Worm (Caenorhabditis elegans) whole organism, late embryonic: ENCODE data around the gene zig-8.

Experiments
- F13H6.1 ChIP-seq: sonication (generic microtip); optimal IDR thresholded peaks from 2 replicates; lab custom pipeline; 2016; ENCODE audit warnings: missing genetic modification characterization, missing compliant biosample characterization
- ama-1 ChIP-seq: fragments of 150-350 bp; optimal IDR thresholded peaks from 2 replicates; lab custom pipeline; 2014
- ceh-18 ChIP-seq: sonication (generic microtip); optimal IDR thresholded peaks from 2 replicates; lab custom pipeline; 2016; ENCODE audit warnings: missing genetic modification characterization, missing compliant biosample characterization
- ceh-19 ChIP-seq: fragments of 200-800 bp; sonication (Bioruptor generic); optimal IDR thresholded peaks from 2 replicates; lab custom pipeline; 2018; ENCODE audit warnings: mild to moderate bottlenecking, missing genetic modification characterization, missing compliant biosample characterization
- ceh-22 ChIP-seq: sonication (generic microtip); optimal IDR thresholded peaks from 2 replicates; lab custom pipeline; 2017; ENCODE audit warnings: missing biosample characterization, missing genetic modification characterization
- ceh-24 ChIP-seq: sonication (generic microtip); optimal IDR thresholded peaks from 2 replicates; lab custom pipeline; 2016; ENCODE audit warnings: mild to moderate bottlenecking, missing genetic modification characterization, missing compliant biosample characterization
- ceh-30 ChIP-seq: fragments of 150-350 bp; optimal IDR thresholded peaks from 2 replicates; lab custom pipeline; 2014; ENCODE audit warnings: missing biosample characterization, missing genetic modification characterization
- ceh-34 ChIP-seq: sonication (generic microtip); optimal IDR thresholded peaks from 2 replicates; lab custom pipeline; 2016; ENCODE audit warnings: mild to moderate bottlenecking, missing genetic modification characterization, missing compliant biosample characterization
- ceh-48 ChIP-seq: sonication (generic microtip); optimal IDR thresholded peaks from 2 replicates; lab custom pipeline; 2016; ENCODE audit warnings: missing genetic modification characterization, inconsistent platforms, missing compliant biosample characterization
- ceh-6 ChIP-seq: fragments of 200-800 bp; sonication (Bioruptor generic); optimal IDR thresholded peaks from 2 replicates; lab custom pipeline; 2018; ENCODE audit warnings: mild to moderate bottlenecking, missing genetic modification characterization, missing compliant biosample characterization
- che-1 ChIP-seq: sonication (generic microtip); optimal IDR thresholded peaks from 2 replicates; lab custom pipeline; 2016; ENCODE audit warnings: mild to moderate bottlenecking, missing genetic modification characterization, missing compliant biosample characterization
- dmd-4 ChIP-seq: sonication (generic microtip); optimal IDR thresholded peaks from 2 replicates; lab custom pipeline; 2016; ENCODE audit warnings: borderline replicate concordance, missing genetic modification characterization, missing compliant biosample characterization
- dve-1 ChIP-seq: sonication (generic microtip); optimal IDR thresholded peaks from 2 replicates; lab custom pipeline; 2017; ENCODE audit warnings: antibody characterized with exemption, mild to moderate bottlenecking, missing genetic modification characterization, missing compliant biosample characterization
- elt-2 ChIP-seq: sonication (generic microtip); optimal IDR thresholded peaks from 2 replicates; lab custom pipeline; 2016; ENCODE audit warnings: missing genetic modification reagents, missing genetic modification characterization, missing compliant biosample characterization
- elt-4 ChIP-seq: sonication (generic microtip); optimal IDR thresholded peaks from 2 replicates; lab custom pipeline; 2016; ENCODE audit warnings: missing genetic modification characterization, missing compliant biosample characterization
- eyg-1 ChIP-seq: sonication (generic microtip); optimal IDR thresholded peaks from 2 replicates; lab custom pipeline; 2016; ENCODE audit warnings: missing genotype, missing genetic modification characterization, missing compliant biosample characterization
- fkh-10 ChIP-seq: fragments of 150-350 bp; optimal IDR thresholded peaks from 2 replicates; lab custom pipeline; 2014; ENCODE audit warnings: missing biosample characterization, missing genetic modification reagents, missing genetic modification characterization
- fkh-6 ChIP-seq: sonication (generic microtip); optimal IDR thresholded peaks from 2 replicates; lab custom pipeline; 2016; ENCODE audit warnings: missing genetic modification characterization, missing compliant biosample characterization
- gmeb-2 ChIP-seq: sonication (generic microtip); optimal IDR thresholded peaks from 2 replicates; lab custom pipeline; 2016; ENCODE audit warnings: missing genetic modification characterization, inconsistent platforms, missing compliant biosample characterization
- hlh-15 ChIP-seq: sonication (generic microtip); optimal IDR thresholded peaks from 2 replicates; lab custom pipeline; 2016; ENCODE audit warnings: missing genetic modification characterization, missing compliant biosample characterization
- hlh-6 ChIP-seq: sonication (generic microtip); optimal IDR thresholded peaks from 2 replicates; lab custom pipeline; 2016; ENCODE audit warnings: missing genotype, missing genetic modification characterization, missing compliant biosample characterization
- lin-11 ChIP-seq: fragments of 200-800 bp; sonication (Bioruptor generic); optimal IDR thresholded peaks from 2 replicates; lab custom pipeline; 2018; ENCODE audit warnings: mild to moderate bottlenecking, missing genetic modification characterization, missing compliant biosample characterization
- madf-2 ChIP-seq: sonication (generic microtip); optimal IDR thresholded peaks from 2 replicates; lab custom pipeline; 2017; ENCODE audit warnings: missing genetic modification characterization, missing compliant biosample characterization
- nfya-1 ChIP-seq: sonication (generic microtip); optimal IDR thresholded peaks from 2 replicates; lab custom pipeline; 2017; ENCODE audit warnings: missing genetic modification characterization, mild to moderate bottlenecking, missing compliant biosample characterization, antibody characterized with exemption, moderate library complexity
- npax-4 ChIP-seq: sonication (generic microtip); optimal IDR thresholded peaks from 2 replicates; lab custom pipeline; 2016; ENCODE audit warnings: missing genetic modification characterization, missing compliant biosample characterization
- pha-4 ChIP-seq: fragments of 150-350 bp; optimal IDR thresholded peaks from 2 replicates; lab custom pipeline; 2018; ENCODE audit warnings: missing biosample characterization, missing genetic modification reagents, missing genetic modification characterization
- pros-1 ChIP-seq: fragments of 150-350 bp; optimal IDR thresholded peaks from 2 replicates; lab custom pipeline; 2014; ENCODE audit warnings: missing biosample characterization, missing genetic modification reagents, missing genetic modification characterization
- ref-2 ChIP-seq: sonication (generic microtip); optimal IDR thresholded peaks from 2 replicates; lab custom pipeline; 2016; ENCODE audit warnings: missing genetic modification characterization, missing compliant biosample characterization
- rnt-1 ChIP-seq: sonication (generic microtip); optimal IDR thresholded peaks from 2 replicates; lab custom pipeline; 2016; ENCODE audit warnings: missing genetic modification characterization, missing compliant biosample characterization
- sdc-2 ChIP-seq: sonication (generic microtip); optimal IDR thresholded peaks from 2 replicates; lab custom pipeline; 2016; ENCODE audit warnings: missing genotype, missing genetic modification characterization, missing compliant biosample characterization
- sox-2 ChIP-seq: fragments of 200-800 bp; sonication (Bioruptor generic); IDR thresholded peaks from 2 replicates; pipeline ENCODE4 v1.3.6; 2022; ENCODE audit warnings: missing genetic modification reagents, missing genetic modification characterization, missing compliant biosample characterization
- sox-4 ChIP-seq: sonication (generic microtip); optimal IDR thresholded peaks from 2 replicates; lab custom pipeline; 2017; ENCODE audit warnings: mild to moderate bottlenecking, missing genetic modification characterization, inconsistent platforms, missing compliant biosample characterization
- tbx-7 ChIP-seq: sonication (generic microtip); optimal IDR thresholded peaks from 2 replicates; lab custom pipeline; 2016; ENCODE audit warnings: missing genotype, missing genetic modification characterization, missing compliant biosample characterization
- unc-3 ChIP-seq, 2 experiments: fragments of 200-800 bp in 1 of 2; sonication (Bioruptor generic) in 1 of 2; sonication (generic microtip) in 1 of 2; conservative IDR thresholded peaks in 1 of 2; optimal IDR thresholded peaks in 1 of 2; 2 replicates each; pipeline versions ENCODE4 v1.3.6 to Lab custom; 2016 to 2022; ENCODE audit warnings: missing compliant biosample characterization in 2 of 2, missing genetic modification characterization in 2 of 2, missing genetic modification reagents in 1 of 2
- unc-42 ChIP-seq: sonication (generic microtip); optimal IDR thresholded peaks from 2 replicates; lab custom pipeline; 2016; ENCODE audit warnings: missing genotype, missing genetic modification characterization, missing compliant biosample characterization

zig-8 gene

ce11 chrIII:13139301-13139700 is 19.7 kb downstream of the zig-8 start, which contains the start of gene bre-2:
bre-2 (minus strand) TSS chrIII:13139626.
- TF ChIP-seq hlh-15 (tag; lab: Kevin White, UChicago) (no peak), elt-2 (tag; lab: Kevin White, UChicago) (peak; percentile 68)

- no peak for TF ChIP-seq npax-4 (tag; lab: Kevin White, UChicago)
- TF ChIP-seq ceh-19 (GFP tag; lab: Kevin White, UChicago) = no peak
- TF ChIP-seq unc-42 (tag; lab: Kevin White, UChicago) = no peak
- TF ChIP-seq F13H6.1 = no peak
- TF ChIP-seq che-1 (tag; lab: Kevin White, UChicago) = no peak
- no peak for TF ChIP-seq elt-4 (tag; lab: Kevin White, UChicago)
- TF ChIP-seq ceh-22 = no peak
- TF ChIP-seq eyg-1 (tag; lab: Kevin White, UChicago) = no peak
- no peak for TF ChIP-seq ref-2 (tag; lab: Kevin White, UChicago)
- TF ChIP-seq tbx-7 = no peak
- TF ChIP-seq sdc-2 (tag; lab: Kevin White, UChicago) = no peak
- no peak for TF ChIP-seq fkh-6 (tag; lab: Kevin White, UChicago)
- TF ChIP-seq ceh-30 = no peak
- no peak for TF ChIP-seq ceh-34
Observed at ce11 chrIII:13151765-13152164, 32.1 kb downstream of the zig-8 start.

- no peak for TF ChIP-seq fkh-6 (tag; lab: Kevin White, UChicago)
- no peak for TF ChIP-seq ama-1 (lab: Kevin White, UChicago)
- no peak for TF ChIP-seq unc-3 (GFP tag; conservative IDR thresholded peaks at IDR 0.05; lab: Robert Waterston, UW)
- no peak for TF ChIP-seq unc-3 (tag; optimal IDR thresholded peaks at IDR 0.05; lab: Kevin White, UChicago)
- no peak for TF ChIP-seq ceh-48 (tag; lab: Kevin White, UChicago)
- TF ChIP-seq pros-1 (tag; lab: Kevin White, UChicago) = no peak
- no peak for TF ChIP-seq ceh-24
- TF ChIP-seq pha-4 (tag; lab: Kevin White, UChicago) = no peak
- no peak for TF ChIP-seq hlh-6 (tag; lab: Kevin White, UChicago)
- no peak for TF ChIP-seq ceh-6 (GFP tag; lab: Kevin White, UChicago)
- no peak for TF ChIP-seq ceh-22
- TF ChIP-seq hlh-15 (tag; lab: Kevin White, UChicago) = no peak
- no peak for TF ChIP-seq che-1 (tag; lab: Kevin White, UChicago)
- TF ChIP-seq unc-42 (tag; lab: Kevin White, UChicago) = no peak
- TF ChIP-seq lin-11 (tag; lab: Kevin White, UChicago) = no peak
- TF ChIP-seq dmd-4 (tag; lab: Kevin White, UChicago) = no peak
Observed at ce11 chrIII:13152697-13153391, 33.2 kb downstream of the zig-8 start, which contains the start of gene Y39E4B.10. Y39E4B.10 (minus strand) TSS chrIII:13152858.

ce11 chrIII:13153517-13153916 is 33.9 kb downstream of the zig-8 start, which contains the start of gene abce-1:
abce-1 (plus strand) TSS chrIII:13153817.
- TF ChIP-seq gmeb-2 (tag; lab: Kevin White, UChicago) (no peak), unc-3 (GFP tag; conservative IDR thresholded peaks at IDR 0.05; lab: Robert Waterston, UW) (no peak), unc-3 (tag; optimal IDR thresholded peaks at IDR 0.05; lab: Kevin White, UChicago) (no peak), ceh-19 (GFP tag; lab: Kevin White, UChicago) (no peak), sox-4 (tag; lab: Kevin White, UChicago) (no peak), nfya-1 (tag; lab: Kevin White, UChicago) (no peak), sox-2 (GFP tag; lab: Robert Waterston, UW) (no peak), elt-2 (tag; lab: Kevin White, UChicago) (no peak), dve-1 (no peak), fkh-10 (GFP tag; lab: Kevin White, UChicago) (no peak), ref-2 (tag; lab: Kevin White, UChicago) (no peak), ceh-18 (tag; lab: Kevin White, UChicago) (no peak), madf-2 (tag; lab: Kevin White, UChicago) (no peak), rnt-1 (tag; lab: Kevin White, UChicago) (no peak)
